Fruit fly (Drosophila melanogaster) whole organism, pupa: ENCODE measurements around the gene sing.

ENCODE experiments used
- CG10348 ChIP-seq: fragments of 200-800 bp; sonication (Bioruptor generic); IDR thresholded peaks from 2 replicates; pipeline ENCODE4 v1.3.6; 2022; ENCODE audit warnings: missing biosample characterization, missing genetic modification characterization
- CG12605 ChIP-seq: fragments of 200-800 bp; sonication (Bioruptor generic); IDR thresholded peaks from 2 replicates; pipeline ENCODE4 v1.3.6; 2022; ENCODE audit warnings: missing biosample characterization, missing genetic modification characterization
- CG14655 ChIP-seq: fragments of 200-800 bp; sonication (Bioruptor generic); optimal IDR thresholded peaks from 3 replicates; lab custom pipeline; 2017; ENCODE audit warnings: mild to moderate bottlenecking, missing biosample characterization, missing genetic modification reagents, missing genetic modification characterization
- CG15710 ChIP-seq: fragments of 200-800 bp; sonication (Bioruptor generic); optimal IDR thresholded peaks from 2 replicates; lab custom pipeline; 2018; ENCODE audit warnings: missing biosample characterization, mild to moderate bottlenecking, missing genetic modification characterization, moderate library complexity
- CG17806 ChIP-seq: fragments of 200-800 bp; sonication (Bioruptor generic); optimal IDR thresholded peaks from 2 replicates; lab custom pipeline; 2018; ENCODE audit warnings: missing biosample characterization, mild to moderate bottlenecking, missing genetic modification characterization, moderate library complexity
- CG32121 ChIP-seq: fragments of 200-800 bp; sonication (Bioruptor generic); IDR thresholded peaks from 2 replicates; pipeline ENCODE4 v1.3.6; 2022; ENCODE audit warnings: missing biosample characterization, missing genetic modification characterization
- CG4496 ChIP-seq: fragments of 200-800 bp; sonication (Bioruptor generic); IDR thresholded peaks from 3 replicates; pipeline ENCODE4 v1.3.6; 2022; ENCODE audit warnings: missing biosample characterization, missing genetic modification characterization
- CG8301 ChIP-seq: fragments of 200-800 bp; sonication (Bioruptor generic); optimal IDR thresholded peaks from 2 replicates; lab custom pipeline; 2018; ENCODE audit warnings: missing biosample characterization, mild to moderate bottlenecking, missing genetic modification characterization
- CG9948 ChIP-seq: fragments of 200-800 bp; sonication (Bioruptor generic); optimal IDR thresholded peaks from 2 replicates; lab custom pipeline; 2018; ENCODE audit warnings: missing biosample characterization, mild to moderate bottlenecking, missing genetic modification characterization, moderate library complexity
- D1 ChIP-seq: fragments of 200-800 bp; sonication (Bioruptor generic); optimal IDR thresholded peaks from 2 replicates; lab custom pipeline; 2018; ENCODE audit warnings: missing biosample characterization, mild to moderate bottlenecking, missing genetic modification characterization, moderate library complexity
- EcR ChIP-seq: fragments of 200-800 bp; sonication (Bioruptor generic); optimal IDR thresholded peaks from 3 replicates; lab custom pipeline; 2019; ENCODE audit warnings: missing biosample characterization, missing genetic modification characterization, mild to moderate bottlenecking, moderate library complexity, missing genetic modification reagents
- Pif1A ChIP-seq: fragments of 200-800 bp; sonication (Bioruptor generic); optimal IDR thresholded peaks from 3 replicates; lab custom pipeline; 2016; ENCODE audit warnings: missing biosample characterization, missing genetic modification characterization
- Pif1B ChIP-seq: fragments of 200-800 bp; sonication (Bioruptor generic); optimal IDR thresholded peaks from 3 replicates; lab custom pipeline; 2016; ENCODE audit warnings: missing biosample characterization, missing genetic modification characterization
- Snoo ChIP-seq: fragments of 200-800 bp; sonication (Bioruptor generic); optimal IDR thresholded peaks from 3 replicates; lab custom pipeline; 2017; ENCODE audit warnings: missing biosample characterization, mild to moderate bottlenecking, missing genetic modification characterization, inconsistent platforms
- fd96Ca ChIP-seq: fragments of 200-800 bp; sonication (Bioruptor generic); IDR thresholded peaks from 3 replicates; pipeline ENCODE4 v1.3.6; 2022; ENCODE audit warnings: missing biosample characterization, missing genetic modification characterization
- rn ChIP-seq: fragments of 200-800 bp; sonication (Bioruptor generic); IDR thresholded peaks from 2 replicates; pipeline ENCODE4 v1.3.6; 2022; ENCODE audit warnings: missing biosample characterization, missing genetic modification characterization

The sing gene

DNA sequence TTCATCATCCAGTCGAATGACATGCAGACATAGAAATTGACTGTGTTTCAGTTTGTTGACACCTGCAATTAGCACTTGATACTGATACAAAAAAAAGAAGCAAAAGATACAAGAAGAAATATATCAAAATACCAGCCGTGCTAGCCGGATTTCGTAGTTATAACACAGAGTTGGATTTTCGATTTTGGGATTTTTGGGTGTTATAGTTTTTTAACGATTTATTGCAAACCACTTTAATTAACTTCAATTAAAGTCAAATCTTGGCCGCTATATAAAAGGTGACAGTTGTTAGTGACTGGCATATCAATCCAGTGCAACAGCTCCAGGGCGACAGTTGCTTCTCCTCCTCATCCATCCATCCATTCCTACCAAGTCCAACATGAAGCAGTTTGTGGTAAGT, 51.7 kb downstream of the sing start, which contains the start of gene TwdlX:
TwdlX (plus strand) TSS at position 301 of the 400 bp plus-strand sequence.
- TF ChIP-seq rn (GFP tag; lab: Robert Waterston, UW) (no peak), CG10348 (GFP tag; lab: Robert Waterston, UW) (no peak), CG15710 (tag; lab: Kevin White, UChicago) (no peak), CG12605 (GFP tag; lab: Robert Waterston, UW) (no peak), Pif1B (GFP tag; lab: Kevin White, UChicago) (no peak), CG32121 (no peak), CG9948 (no peak), CG8301 (tag; lab: Kevin White, UChicago) (no peak), Snoo (tag; lab: Kevin White, UChicago) (no peak), Pif1A (GFP tag; lab: Kevin White, UChicago) (no peak), D1 (tag; lab: Kevin White, UChicago) (no peak), CG14655 (GFP tag; lab: Kevin White, UChicago) (no peak), CG4496 (no peak), fd96Ca (GFP tag; lab: Robert Waterston, UW) (no peak), CG17806 (tag; lab: Kevin White, UChicago) (no peak), EcR (GFP tag; lab: Kevin White, UChicago) (no peak)
